5 fruit fly cellular contexts compared by ENCODE assay signal in genomic region chr2L:12504006-12504885, dm6.
TF ChIP-seq lines count a peak whose summit lies in the region.

No protein-coding gene starts in this region.

- TF ChIP-seq CTCF in whole organism, embryonic (GFP tag; optimal IDR thresholded peaks at IDR 0.05; lab: Kevin White, UChicago), result no peak

TF ChIP-seq in whole organism, adult, 20 proteins besides CTCF, POLR2A, EP300 and RAD21:
- TF ChIP-seq ovo (GFP tag; optimal IDR thresholded peaks at IDR 0.05; lab: Kevin White, UChicago), result no peak
- no peak for TF ChIP-seq toe (GFP tag; optimal IDR thresholded peaks at IDR 0.05; lab: Kevin White, UChicago)
- no peak for TF ChIP-seq pad (GFP tag; optimal IDR thresholded peaks at IDR 0.05; lab: Kevin White, UChicago)
- TF ChIP-seq kay (GFP tag; lab: Kevin White, UChicago; ENCODE audit: borderline replicate concordance), result peak; percentile 44
- TF ChIP-seq CG11617 (GFP tag; optimal IDR thresholded peaks at IDR 0.05; lab: Kevin White, UChicago), result no peak
- TF ChIP-seq bab1 (GFP tag; optimal IDR thresholded peaks at IDR 0.05; lab: Kevin White, UChicago), result no peak
- TF ChIP-seq Crg-1 (GFP tag; optimal IDR thresholded peaks at IDR 0.05; lab: Kevin White, UChicago), result no peak
- no peak for TF ChIP-seq CG7045 (GFP tag; optimal IDR thresholded peaks at IDR 0.05; lab: Kevin White, UChicago)
- TF ChIP-seq CG33017 (tag; optimal IDR thresholded peaks at IDR 0.05; lab: Kevin White, UChicago), result no peak
- no peak for TF ChIP-seq CG14711 (tag; optimal IDR thresholded peaks at IDR 0.05; lab: Kevin White, UChicago)
- TF ChIP-seq CG1620 (GFP tag; optimal IDR thresholded peaks at IDR 0.05; lab: Kevin White, UChicago), result no peak
- TF ChIP-seq CG5204 (GFP tag; optimal IDR thresholded peaks at IDR 0.05; lab: Kevin White, UChicago), result no peak
- no peak for TF ChIP-seq cnc (optimal IDR thresholded peaks at IDR 0.05; lab: Kevin White, UChicago)
- TF ChIP-seq tj (GFP tag; optimal IDR thresholded peaks at IDR 0.05; lab: Kevin White, UChicago), result peak; percentile 44
- no peak for TF ChIP-seq CG7101 (tag; optimal IDR thresholded peaks at IDR 0.05; lab: Kevin White, UChicago)
- TF ChIP-seq Mnt (GFP tag; optimal IDR thresholded peaks at IDR 0.05; lab: Kevin White, UChicago), result no peak

TF ChIP-seq in whole organism, embryonic, 481 proteins besides CTCF, POLR2A, EP300 and RAD21 (continues in another document):
- TF ChIP-seq row (GFP tag; IDR thresholded peaks at IDR 0.05; lab: Robert Waterston, UW) (no peak), tna (GFP tag; IDR thresholded peaks at IDR 0.05; lab: Robert Waterston, UW; ENCODE audit: partially characterized antibody) (no peak), disco-r (GFP tag; optimal IDR thresholded peaks at IDR 0.05; lab: Kevin White, UChicago) (no peak), CG15011 (GFP tag; optimal IDR thresholded peaks at IDR 0.05; lab: Kevin White, UChicago) (no peak), HmgD (GFP tag; optimal IDR thresholded peaks at IDR 0.05; lab: Kevin White, UChicago) (no peak), gsb-n (tag; optimal IDR thresholded peaks at IDR 0.05; lab: Kevin White, UChicago) (no peak), al (GFP tag; IDR thresholded peaks at IDR 0.05; lab: Robert Waterston, UW) (no peak), CG12236 (GFP tag; optimal IDR thresholded peaks at IDR 0.05; lab: Kevin White, UChicago) (no peak), wor (GFP tag; IDR thresholded peaks at IDR 0.05; lab: Robert Waterston, UW) (no peak), CG15269 (tag; optimal IDR thresholded peaks at IDR 0.05; lab: Kevin White, UChicago) (no peak), caup (GFP tag; optimal IDR thresholded peaks at IDR 0.05; lab: Kevin White, UChicago; ENCODE audit: severe bottlenecking) (no peak), CG1603 (tag; optimal IDR thresholded peaks at IDR 0.05; lab: Kevin White, UChicago) (no peak), zen2 (GFP tag; IDR thresholded peaks at IDR 0.05; lab: Robert Waterston, UW; ENCODE audit: partially characterized antibody) (no peak), scrt (GFP tag; optimal IDR thresholded peaks at IDR 0.05; lab: Kevin White, UChicago) (no peak), CG5245 (GFP tag; optimal IDR thresholded peaks at IDR 0.05; lab: Kevin White, UChicago) (no peak), sim (GFP tag; IDR thresholded peaks at IDR 0.05; lab: Robert Waterston, UW) (no peak), C15 (GFP tag; IDR thresholded peaks at IDR 0.05; lab: Robert Waterston, UW) (no peak), salm (tag; optimal IDR thresholded peaks at IDR 0.05; lab: Kevin White, UChicago) (no peak), Jarid2 (GFP tag; optimal IDR thresholded peaks at IDR 0.05; lab: Kevin White, UChicago) (peak; percentile 6), chif (GFP tag; optimal IDR thresholded peaks at IDR 0.05; lab: Kevin White, UChicago) (no peak)

TF ChIP-seq in whole organism, prepupa, 60 proteins besides CTCF, POLR2A, EP300 and RAD21:
- TF ChIP-seq Sox102F (GFP tag; optimal IDR thresholded peaks at IDR 0.05; lab: Kevin White, UChicago), result no peak
- TF ChIP-seq Eip75B (GFP tag; optimal IDR thresholded peaks at IDR 0.05; lab: Kevin White, UChicago), result no peak
- no peak for TF ChIP-seq acj6 (GFP tag; optimal IDR thresholded peaks at IDR 0.05; lab: Kevin White, UChicago)
- peak; percentile 48; the same call in 1 of the 3 replicates for TF ChIP-seq eg (GFP tag; IDR thresholded peaks at IDR 0.05; lab: Robert Waterston, UW)
- no peak for TF ChIP-seq CG10669 (GFP tag; optimal IDR thresholded peaks at IDR 0.05; lab: Kevin White, UChicago)
- no peak for TF ChIP-seq CG9139 (GFP tag; optimal IDR thresholded peaks at IDR 0.05; lab: Kevin White, UChicago)
- TF ChIP-seq vri (GFP tag; optimal IDR thresholded peaks at IDR 0.05; lab: Kevin White, UChicago), result no peak
- TF ChIP-seq CG15336 (GFP tag; IDR thresholded peaks at IDR 0.05; lab: Robert Waterston, UW), result peak; percentile 39; the same call in 1 of the 2 replicates
- peak; percentile 47 for TF ChIP-seq CG32006 (GFP tag; optimal IDR thresholded peaks at IDR 0.05; lab: Kevin White, UChicago)
- peak in 1 of 2 experiments; percentile 25 for TF ChIP-seq salr (GFP tag; optimal IDR thresholded peaks at IDR 0.05; lab: Kevin White, UChicago)
- no peak for TF ChIP-seq fd59A (GFP tag; optimal IDR thresholded peaks at IDR 0.05; lab: Kevin White, UChicago)
- no peak for TF ChIP-seq CG4318 (GFP tag; optimal IDR thresholded peaks at IDR 0.05; lab: Kevin White, UChicago)
- no peak for TF ChIP-seq Ets96B (tag; optimal IDR thresholded peaks at IDR 0.05; lab: Kevin White, UChicago)
- TF ChIP-seq CG6792 (GFP tag; optimal IDR thresholded peaks at IDR 0.05; lab: Kevin White, UChicago), result no peak
- TF ChIP-seq CG11902 (GFP tag; optimal IDR thresholded peaks at IDR 0.05; lab: Kevin White, UChicago), result no peak
- TF ChIP-seq Eip78C (GFP tag; lab: Kevin White, UChicago), result peak; percentile 47
- peak; percentile 28; the same call in 1 of the 3 replicates for TF ChIP-seq CG8119 (GFP tag; IDR thresholded peaks at IDR 0.05; lab: Robert Waterston, UW)
- peak; percentile 27 for TF ChIP-seq CG6276 (GFP tag; optimal IDR thresholded peaks at IDR 0.05; lab: Kevin White, UChicago)
- TF ChIP-seq Sox14 (GFP tag; optimal IDR thresholded peaks at IDR 0.05; lab: Kevin White, UChicago), result no peak
- TF ChIP-seq esn (GFP tag; optimal IDR thresholded peaks at IDR 0.05; lab: Kevin White, UChicago), result no peak
- no peak for TF ChIP-seq dac (GFP tag; optimal IDR thresholded peaks at IDR 0.05; lab: Kevin White, UChicago)

TF ChIP-seq in whole organism, pupa, 21 proteins besides CTCF, POLR2A, EP300 and RAD21:
- TF ChIP-seq CG8159 (tag; optimal IDR thresholded peaks at IDR 0.05; lab: Kevin White, UChicago) (no peak), CG17806 (tag; optimal IDR thresholded peaks at IDR 0.05; lab: Kevin White, UChicago) (no peak), Snoo (tag; optimal IDR thresholded peaks at IDR 0.05; lab: Kevin White, UChicago) (no peak), CG34367 (tag; optimal IDR thresholded peaks at IDR 0.05; lab: Kevin White, UChicago) (no peak), rn (GFP tag; IDR thresholded peaks at IDR 0.05; lab: Robert Waterston, UW) (no peak), CG4496 (GFP tag; IDR thresholded peaks at IDR 0.05; lab: Robert Waterston, UW) (peak; percentile 41; the same call in 1 of the 3 replicates), CG8301 (tag; optimal IDR thresholded peaks at IDR 0.05; lab: Kevin White, UChicago) (peak; percentile 14), fd96Ca (GFP tag; IDR thresholded peaks at IDR 0.05; lab: Robert Waterston, UW) (no peak), CG13204 (GFP tag; optimal IDR thresholded peaks at IDR 0.05; lab: Kevin White, UChicago) (no peak), CG9948 (tag; optimal IDR thresholded peaks at IDR 0.05; lab: Kevin White, UChicago) (no peak), EcR (GFP tag; optimal IDR thresholded peaks at IDR 0.05; lab: Kevin White, UChicago) (no peak), gl (tag; optimal IDR thresholded peaks at IDR 0.05; lab: Kevin White, UChicago) (no peak), Pif1A (GFP tag; optimal IDR thresholded peaks at IDR 0.05; lab: Kevin White, UChicago) (no peak), Pif1B (GFP tag; optimal IDR thresholded peaks at IDR 0.05; lab: Kevin White, UChicago) (no peak), Ets98B (GFP tag; IDR thresholded peaks at IDR 0.05; lab: Robert Waterston, UW) (peak; percentile 32; the same call in 1 of the 2 replicates), CG14655 (GFP tag; optimal IDR thresholded peaks at IDR 0.05; lab: Kevin White, UChicago) (peak; percentile 2), CG15710 (tag; optimal IDR thresholded peaks at IDR 0.05; lab: Kevin White, UChicago) (no peak), CG32121 (GFP tag; IDR thresholded peaks at IDR 0.05; lab: Robert Waterston, UW) (no peak), CG10348 (GFP tag; IDR thresholded peaks at IDR 0.05; lab: Robert Waterston, UW) (no peak), CG12605 (GFP tag; IDR thresholded peaks at IDR 0.05; lab: Robert Waterston, UW) (no peak), D1 (tag; optimal IDR thresholded peaks at IDR 0.05; lab: Kevin White, UChicago) (no peak)

TF ChIP-seq in whole organism, wandering third instar larva, 38 proteins besides CTCF, POLR2A, EP300 and RAD21:
- TF ChIP-seq Mio (GFP tag; optimal IDR thresholded peaks at IDR 0.05; lab: Kevin White, UChicago) (no peak), tai (GFP tag; optimal IDR thresholded peaks at IDR 0.05; lab: Kevin White, UChicago) (peak; percentile 8), Rel (GFP tag; optimal IDR thresholded peaks at IDR 0.05; lab: Kevin White, UChicago) (no peak), Rel (tag; optimal IDR thresholded peaks at IDR 0.05; lab: Kevin White, UChicago) (peak; percentile 71), ey (GFP tag; optimal IDR thresholded peaks at IDR 0.05; lab: Kevin White, UChicago) (no peak)
